Fruit fly (Drosophila melanogaster) whole organism, prepupa: ENCODE results near the gene BBS5.
A peak's percentile ranks its signal among the peaks of the same experiment; 100 is the strongest.

Experiments
- Blimp-1 ChIP-seq: fragments of 200-800 bp; sonication (Bioruptor generic); optimal IDR thresholded peaks from 3 replicates; lab custom pipeline; 2017; ENCODE audit warnings: missing biosample characterization, missing genetic modification characterization, mild to moderate bottlenecking, moderate library complexity, missing genetic modification reagents
- CG10631 ChIP-seq: fragments of 200-800 bp; sonication (Bioruptor generic); optimal IDR thresholded peaks from 2 replicates; lab custom pipeline; 2016; ENCODE audit warnings: missing biosample characterization, missing genetic modification characterization
- CG11762 ChIP-seq: fragments of 200-800 bp; sonication (Bioruptor generic); optimal IDR thresholded peaks from 3 replicates; lab custom pipeline; 2016; ENCODE audit warnings: missing biosample characterization, missing genetic modification characterization; ENCODE audit not compliant: insufficient read depth
- CG15336 ChIP-seq: fragments of 200-800 bp; sonication (Bioruptor generic); IDR thresholded peaks from 2 replicates; pipeline ENCODE4 v1.3.6; 2022; ENCODE audit warnings: missing biosample characterization, missing genetic modification characterization
- CG1621 ChIP-seq: fragments of 200-800 bp; sonication (Bioruptor generic); optimal IDR thresholded peaks from 3 replicates; lab custom pipeline; 2018; ENCODE audit warnings: missing biosample characterization, mild to moderate bottlenecking, missing genetic modification characterization
- CG16779 ChIP-seq: fragments of 200-800 bp; sonication (Bioruptor generic); optimal IDR thresholded peaks from 3 replicates; lab custom pipeline; 2017; ENCODE audit warnings: missing biosample characterization, mild to moderate bottlenecking, missing genetic modification characterization
- CG3032 ChIP-seq: fragments of 200-800 bp; optimal IDR thresholded peaks from 2 replicates; lab custom pipeline; 2019; ENCODE audit warnings: missing biosample characterization, mild to moderate bottlenecking, missing genetic modification characterization, moderate library complexity
- CG31627 ChIP-seq: fragments of 200-800 bp; sonication (Bioruptor generic); optimal IDR thresholded peaks from 3 replicates; lab custom pipeline; 2016; ENCODE audit warnings: missing biosample characterization, missing genetic modification characterization
- CG34406 ChIP-seq: fragments of 200-800 bp; sonication (Bioruptor generic); optimal IDR thresholded peaks from 3 replicates; lab custom pipeline; 2016; ENCODE audit warnings: missing biosample characterization, missing genetic modification characterization
- CG6163 ChIP-seq: fragments of 200-800 bp; sonication (Bioruptor generic); IDR thresholded peaks from 3 replicates; pipeline ENCODE4 v1.3.6; 2022; ENCODE audit warnings: missing biosample characterization, missing genetic modification characterization
- CG6792 ChIP-seq: fragments of 200-800 bp; sonication (Bioruptor generic); optimal IDR thresholded peaks from 3 replicates; lab custom pipeline; 2016; ENCODE audit warnings: missing biosample characterization, missing genetic modification characterization
- CG6808 ChIP-seq: fragments of 200-800 bp; sonication (Bioruptor generic); optimal IDR thresholded peaks from 3 replicates; lab custom pipeline; 2017; ENCODE audit warnings: missing biosample characterization, missing genetic modification characterization, mild to moderate bottlenecking, moderate library complexity, missing genetic modification reagents
- CG6854 ChIP-seq: fragments of 200-800 bp; sonication (Bioruptor generic); optimal IDR thresholded peaks from 2 replicates; lab custom pipeline; 2017; ENCODE audit warnings: missing biosample characterization, mild to moderate bottlenecking, missing genetic modification characterization
- CG7368 ChIP-seq: fragments of 200-800 bp; sonication (Bioruptor generic); optimal IDR thresholded peaks from 3 replicates; lab custom pipeline; 2016; ENCODE audit warnings: missing biosample characterization, missing genetic modification characterization
- CG8119 ChIP-seq: fragments of 200-800 bp; sonication (Bioruptor generic); IDR thresholded peaks from 3 replicates; pipeline ENCODE4 v1.3.6; 2022; ENCODE audit warnings: missing biosample characterization, missing genetic modification characterization
- CG8632 ChIP-seq: fragments of 200-800 bp; sonication (Bioruptor generic); optimal IDR thresholded peaks from 3 replicates; lab custom pipeline; 2016; ENCODE audit warnings: missing biosample characterization, missing genetic modification characterization
- CG9139 ChIP-seq: fragments of 200-800 bp; sonication (Bioruptor generic); optimal IDR thresholded peaks from 3 replicates; lab custom pipeline; 2017; ENCODE audit warnings: missing biosample characterization, mild to moderate bottlenecking, missing genetic modification characterization
- Eip75B ChIP-seq: fragments of 200-800 bp; sonication (Bioruptor generic); optimal IDR thresholded peaks from 3 replicates; lab custom pipeline; 2016; ENCODE audit warnings: missing biosample characterization, missing genetic modification characterization
- Ets96B ChIP-seq: fragments of 200-800 bp; optimal IDR thresholded peaks from 2 replicates; lab custom pipeline; 2019; ENCODE audit warnings: missing biosample characterization, mild to moderate bottlenecking, missing genetic modification characterization, moderate library complexity
- Gug ChIP-seq: fragments of 200-800 bp; sonication (Bioruptor generic); IDR thresholded peaks from 2 replicates; pipeline ENCODE4 v1.3.6; 2022; ENCODE audit warnings: missing biosample characterization, missing genetic modification characterization
- Hr38 ChIP-seq: sonication (Bioruptor generic); optimal IDR thresholded peaks from 2 replicates; lab custom pipeline; 2016; ENCODE audit warnings: missing biosample characterization, missing genetic modification characterization
- Hr4 ChIP-seq: fragments of 200-800 bp; sonication (Bioruptor generic); optimal IDR thresholded peaks from 3 replicates; lab custom pipeline; 2016; ENCODE audit warnings: missing biosample characterization, missing genetic modification characterization
- Lpt ChIP-seq: fragments of 200-800 bp; sonication (Bioruptor generic); optimal IDR thresholded peaks from 3 replicates; lab custom pipeline; 2016; ENCODE audit warnings: missing biosample characterization, missing genetic modification characterization
- Met ChIP-seq: fragments of 200-800 bp; sonication (Bioruptor generic); optimal IDR thresholded peaks from 3 replicates; lab custom pipeline; 2016; ENCODE audit warnings: missing biosample characterization, missing genetic modification characterization
- Smox ChIP-seq: fragments of 200-800 bp; sonication (Bioruptor generic); optimal IDR thresholded peaks from 3 replicates; lab custom pipeline; 2016; ENCODE audit warnings: missing biosample characterization, missing genetic modification characterization
- Sox102F ChIP-seq: fragments of 200-800 bp; sonication (Bioruptor generic); optimal IDR thresholded peaks from 2 replicates; lab custom pipeline; 2016; ENCODE audit warnings: missing biosample characterization, mild to moderate bottlenecking, missing genetic modification characterization
- Sox14 ChIP-seq: fragments of 200-800 bp; sonication (Bioruptor generic); optimal IDR thresholded peaks from 3 replicates; lab custom pipeline; 2016; ENCODE audit warnings: missing biosample characterization, missing genetic modification characterization
- achi ChIP-seq: fragments of 200-800 bp; sonication (Bioruptor generic); optimal IDR thresholded peaks from 3 replicates; lab custom pipeline; 2016; ENCODE audit warnings: missing biosample characterization, missing genetic modification characterization
- acj6 ChIP-seq: fragments of 200-800 bp; sonication (Bioruptor generic); optimal IDR thresholded peaks from 3 replicates; lab custom pipeline; 2016; ENCODE audit warnings: missing biosample characterization, missing genetic modification characterization
- dac ChIP-seq: fragments of 200-800 bp; sonication (Bioruptor generic); optimal IDR thresholded peaks from 2 replicates; lab custom pipeline; 2017; ENCODE audit warnings: missing biosample characterization, mild to moderate bottlenecking, missing genetic modification characterization
- dsx ChIP-seq: fragments of 200-800 bp; optimal IDR thresholded peaks from 3 replicates; lab custom pipeline; 2019; ENCODE audit warnings: missing biosample characterization, mild to moderate bottlenecking, missing genetic modification characterization, moderate library complexity; ENCODE audit not compliant: poor library complexity, severe bottlenecking
- eg ChIP-seq: fragments of 200-800 bp; sonication (Bioruptor generic); IDR thresholded peaks from 3 replicates; pipeline ENCODE4 v1.3.6; 2022; ENCODE audit warnings: missing biosample characterization, missing genetic modification characterization
- fd85E ChIP-seq: fragments of 200-800 bp; sonication (Bioruptor generic); optimal IDR thresholded peaks from 3 replicates; lab custom pipeline; 2016; ENCODE audit warnings: missing biosample characterization, missing genetic modification characterization
- lz ChIP-seq: fragments of 200-800 bp; sonication (Bioruptor generic); optimal IDR thresholded peaks from 3 replicates; lab custom pipeline; 2016; ENCODE audit warnings: missing biosample characterization, missing genetic modification characterization
- net ChIP-seq: fragments of 200-800 bp; sonication (Bioruptor generic); optimal IDR thresholded peaks from 3 replicates; lab custom pipeline; 2016; ENCODE audit warnings: missing biosample characterization, missing genetic modification characterization
- pdm3 ChIP-seq: fragments of 200-800 bp; sonication (Bioruptor generic); optimal IDR thresholded peaks from 3 replicates; lab custom pipeline; 2016; ENCODE audit warnings: missing biosample characterization, missing genetic modification characterization
- salr ChIP-seq, 2 experiments: fragments of 200-800 bp; sonication (Bioruptor generic); optimal IDR thresholded peaks; 3 replicates each; lab custom pipeline; 2016 to 2018; ENCODE audit warnings: missing biosample characterization in 2 of 2, missing genetic modification characterization in 2 of 2, mild to moderate bottlenecking in 1 of 2
- ss ChIP-seq, 2 experiments: fragments of 200-800 bp; sonication (Bioruptor generic); optimal IDR thresholded peaks; 2 replicates in 1 of 2; 3 replicates in 1 of 2; lab custom pipeline; 2017 to 2018; ENCODE audit warnings: mild to moderate bottlenecking in 2 of 2, missing biosample characterization in 2 of 2, missing genetic modification characterization in 2 of 2, moderate library complexity in 1 of 2
- svp ChIP-seq: fragments of 200-800 bp; sonication (Bioruptor generic); peaks from one replicate; lab custom pipeline; 2016; ENCODE audit warnings: missing biosample characterization, missing genetic modification characterization
- vri ChIP-seq: fragments of 200-800 bp; sonication (Bioruptor generic); optimal IDR thresholded peaks from 3 replicates; lab custom pipeline; 2016; ENCODE audit warnings: missing biosample characterization, mild to moderate bottlenecking, missing genetic modification characterization

BBS5 gene

dm6 chr3R:4849035-4849656 lies 33.0 kb downstream of the BBS5 start:
- TF ChIP-seq CG15336 (no peak), CG6792 (GFP tag; lab: Kevin White, UChicago) (no peak), CG1621 (tag; lab: Kevin White, UChicago) (no peak), Lpt (GFP tag; lab: Kevin White, UChicago) (no peak), CG6808 (GFP tag; lab: Kevin White, UChicago) (no peak), Eip75B (no peak), Hr4 (GFP tag; lab: Kevin White, UChicago) (no peak), vri (no peak), CG6854 (GFP tag; lab: Kevin White, UChicago) (no peak), CG31627 (GFP tag; lab: Kevin White, UChicago) (no peak)

DNA sequence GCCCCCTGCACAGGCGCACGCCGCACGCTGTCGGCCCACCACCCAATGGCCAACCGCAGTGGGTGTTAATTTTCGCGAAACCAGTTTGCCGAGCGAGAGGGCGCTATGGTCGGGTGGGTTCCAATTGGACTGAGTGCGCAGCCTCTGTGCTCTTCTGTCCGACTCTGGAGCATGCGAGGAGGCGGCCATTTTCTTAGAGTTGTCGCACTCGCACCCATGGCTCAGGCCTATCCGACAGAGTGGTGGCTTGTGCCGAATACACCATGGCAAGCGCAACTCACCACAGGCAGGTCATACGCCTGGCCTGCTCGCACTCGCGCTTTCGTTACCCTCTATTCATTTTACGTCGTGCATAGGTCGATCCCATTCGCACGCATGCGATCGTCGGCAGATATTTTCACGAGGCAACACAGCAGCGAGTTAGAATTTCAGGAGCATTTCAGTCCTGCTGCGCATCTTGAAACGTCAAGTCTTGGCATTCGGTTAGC lies 36.3 kb downstream of the BBS5 start, which contains the start of gene opa:
Gene opa, plus strand, starts transcription at position 441 of the 488 bp plus-strand sequence.
- TF ChIP-seq Blimp-1 (GFP tag; lab: Kevin White, UChicago) (no peak), ss (GFP tag; optimal IDR thresholded peaks at IDR 0.05; lab: Kevin White, UChicago) (peak in 1 of 2 experiments; percentile 17), svp (GFP tag; lab: Kevin White, UChicago) (peak; percentile 4), eg (GFP tag; lab: Robert Waterston, UW) (0 out of 3 replicates have a peak, but pooled peaks have one; percentile 18), CG1621 (tag; lab: Kevin White, UChicago) (no peak), CG9139 (GFP tag; lab: Kevin White, UChicago) (no peak), CG6792 (GFP tag; lab: Kevin White, UChicago) (no peak), CG6163 (peak; percentile 35; the same call in 1 of the 3 replicates), CG11762 (GFP tag; lab: Kevin White, UChicago) (no peak)
- TF ChIP-seq, all 60 proteins: peak for 4

DNA sequence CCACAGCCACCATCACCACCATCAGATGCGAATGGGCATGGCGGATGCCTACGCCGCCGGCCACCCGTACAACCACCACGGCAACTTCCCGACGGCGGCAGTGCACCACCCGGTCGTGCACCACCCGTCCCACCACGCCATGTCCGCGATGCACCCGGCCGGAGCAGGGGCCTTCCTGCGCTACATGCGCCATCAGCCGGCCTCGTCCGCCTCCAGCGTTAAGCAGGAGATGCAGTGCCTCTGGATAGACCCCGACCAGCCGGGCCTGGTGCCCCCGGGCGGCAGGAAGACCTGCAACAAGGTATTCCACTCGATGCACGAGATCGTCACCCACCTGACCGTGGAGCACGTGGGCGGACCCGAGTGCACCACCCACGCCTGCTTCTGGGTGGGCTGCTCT lies 37.4 kb downstream of the BBS5 start:
- TF ChIP-seq CG15336 (no peak), CG3032 (tag; lab: Kevin White, UChicago) (no peak), fd85E (GFP tag; lab: Kevin White, UChicago) (no peak), eg (GFP tag; lab: Robert Waterston, UW) (no peak), vri (no peak), CG6808 (GFP tag; lab: Kevin White, UChicago) (no peak), CG16779 (tag; lab: Kevin White, UChicago) (no peak), dac (no peak), Sox14 (GFP tag; lab: Kevin White, UChicago) (no peak), CG6854 (GFP tag; lab: Kevin White, UChicago) (no peak), CG10631 (no peak), achi (no peak), Blimp-1 (GFP tag; lab: Kevin White, UChicago) (no peak), Met (GFP tag; lab: Kevin White, UChicago) (no peak), Lpt (GFP tag; lab: Kevin White, UChicago) (no peak), Ets96B (no peak), acj6 (GFP tag; lab: Kevin White, UChicago) (no peak), CG34406 (GFP tag; lab: Kevin White, UChicago) (no peak), dsx (GFP tag; lab: Kevin White, UChicago) (no peak)

DNA sequence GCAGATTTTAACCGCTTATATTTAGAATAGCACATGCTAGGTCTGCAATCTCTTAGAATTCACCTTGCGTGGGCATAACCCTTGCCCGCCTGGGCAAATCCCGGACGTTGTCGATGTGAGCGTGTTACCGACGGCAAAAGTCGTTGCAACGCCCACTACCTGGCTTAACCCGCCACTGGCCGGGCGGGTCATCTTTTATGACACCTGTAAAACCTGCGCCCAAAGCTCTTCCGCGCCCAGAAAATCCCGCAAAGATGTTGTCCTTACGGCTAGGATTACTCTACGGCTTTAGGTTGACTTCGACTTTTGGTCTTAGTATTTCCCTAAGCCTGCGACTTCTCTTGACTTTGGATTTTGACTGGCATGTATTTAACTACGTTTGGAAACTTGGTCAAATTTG lies 38.1 kb downstream of the BBS5 start:
- TF ChIP-seq net (GFP tag; lab: Kevin White, UChicago) (no peak), lz (GFP tag; lab: Kevin White, UChicago) (no peak), CG8119 (GFP tag; lab: Robert Waterston, UW) (no peak)

- no peak for TF ChIP-seq Gug (GFP tag; lab: Robert Waterston, UW)
- TF ChIP-seq Hr38 (GFP tag; lab: Kevin White, UChicago), result no peak
- no peak for TF ChIP-seq salr (GFP tag; optimal IDR thresholded peaks at IDR 0.05; lab: Kevin White, UChicago)
- TF ChIP-seq CG8119 (GFP tag; lab: Robert Waterston, UW), result no peak
- no peak for TF ChIP-seq ss (GFP tag; optimal IDR thresholded peaks at IDR 0.05; lab: Kevin White, UChicago)
- no peak for TF ChIP-seq CG6854 (GFP tag; lab: Kevin White, UChicago)
- no peak for TF ChIP-seq Smox (GFP tag; lab: Kevin White, UChicago)
- TF ChIP-seq CG8632, result no peak
- TF ChIP-seq pdm3, result no peak
- TF ChIP-seq eg (GFP tag; lab: Robert Waterston, UW), result no peak
- no peak for TF ChIP-seq CG6808 (GFP tag; lab: Kevin White, UChicago)
- no peak for TF ChIP-seq fd85E (GFP tag; lab: Kevin White, UChicago)
- TF ChIP-seq lz (GFP tag; lab: Kevin White, UChicago), result no peak
- TF ChIP-seq CG7368, result no peak
- TF ChIP-seq Sox102F, result no peak
- no peak for TF ChIP-seq Hr4 (GFP tag; lab: Kevin White, UChicago)
- TF ChIP-seq CG3032 (tag; lab: Kevin White, UChicago), result no peak
- no peak for TF ChIP-seq net (GFP tag; lab: Kevin White, UChicago)
Measured at dm6 chr3R:4855711-4856110, 39.6 kb downstream of the BBS5 start.
